Worm (Caenorhabditis elegans) whole organism, L1 larva: Measurements from ENCODE around the gene ptc-3.

ENCODE experiments used
- C04F5.9 ChIP-seq: sonication (generic microtip); optimal IDR thresholded peaks from 2 replicates; lab custom pipeline; 2016; ENCODE audit warnings: missing genetic modification characterization, missing compliant biosample characterization
- Y116A8C.19 ChIP-seq: sonication (generic microtip); optimal IDR thresholded peaks from 2 replicates; lab custom pipeline; 2016; ENCODE audit warnings: missing compliant biosample characterization, missing genetic modification characterization, borderline replicate concordance
- aly-2 ChIP-seq: fragments of 150-350 bp; optimal IDR thresholded peaks from 2 replicates; lab custom pipeline; 2014; ENCODE audit warnings: missing biosample characterization, missing genetic modification characterization
- ama-1 ChIP-seq: fragments of 150-350 bp; optimal IDR thresholded peaks from 2 replicates; lab custom pipeline; 2014
- ceh-63 ChIP-seq: fragments of 200-800 bp; sonication (Bioruptor generic); optimal IDR thresholded peaks from 2 replicates; lab custom pipeline; 2018; ENCODE audit warnings: mild to moderate bottlenecking, missing genetic modification characterization, missing compliant biosample characterization
- ceh-8 ChIP-seq: fragments of 200-800 bp; sonication (Bioruptor generic); optimal IDR thresholded peaks from 2 replicates; lab custom pipeline; 2018; ENCODE audit warnings: mild to moderate bottlenecking, missing genetic modification characterization, moderate library complexity, missing compliant biosample characterization
- efl-1 ChIP-seq, 4 experiments: fragments of 150-350 bp; optimal IDR thresholded peaks in 3 of 4; peaks in 1 of 4; 1 replicate in 1 of 4; 2 replicates in 3 of 4; lab custom pipeline; 2014; ENCODE audit warnings: missing biosample characterization in 2 of 4, missing genetic modification characterization in 2 of 4, missing genetic modification reagents in 2 of 4
- efl-3 ChIP-seq: fragments of 200-800 bp; sonication (Bioruptor generic); optimal IDR thresholded peaks from 2 replicates; lab custom pipeline; 2018; ENCODE audit warnings: mild to moderate bottlenecking, missing genetic modification characterization, missing compliant biosample characterization
- egl-13 ChIP-seq: sonication (generic microtip); optimal IDR thresholded peaks from 2 replicates; lab custom pipeline; 2016; ENCODE audit warnings: missing genotype, missing genetic modification reagents, missing genetic modification characterization, missing compliant biosample characterization
- fkh-10 ChIP-seq: sonication (generic microtip); optimal IDR thresholded peaks from 2 replicates; lab custom pipeline; 2017; ENCODE audit warnings: missing biosample characterization, missing genetic modification reagents, missing genetic modification characterization
- fos-1 ChIP-seq: fragments of 150-350 bp; optimal IDR thresholded peaks from 2 replicates; lab custom pipeline; 2014; ENCODE audit warnings: missing biosample characterization, missing genetic modification characterization
- irx-1 ChIP-seq: sonication (generic microtip); optimal IDR thresholded peaks from 2 replicates; lab custom pipeline; 2016; ENCODE audit warnings: missing genetic modification characterization, missing compliant biosample characterization
- lin-13 ChIP-seq: fragments of 150-350 bp; optimal IDR thresholded peaks from 2 replicates; lab custom pipeline; 2014; ENCODE audit warnings: missing biosample characterization, missing genetic modification reagents, missing genetic modification characterization
- lin-35 ChIP-seq, 2 experiments: fragments of 150-350 bp; optimal IDR thresholded peaks; 2 replicates each; lab custom pipeline; 2014; ENCODE audit warnings: missing biosample characterization in 2 of 2, missing genetic modification characterization in 2 of 2, missing genetic modification reagents in 2 of 2
- mef-2 ChIP-seq: fragments of 150-350 bp; optimal IDR thresholded peaks from 2 replicates; lab custom pipeline; 2014; ENCODE audit warnings: missing biosample characterization, missing genetic modification characterization
- nhr-12 ChIP-seq: sonication (generic microtip); optimal IDR thresholded peaks from 2 replicates; lab custom pipeline; 2017; ENCODE audit warnings: missing biosample characterization, missing genetic modification characterization
- nhr-20 ChIP-seq: sonication (generic microtip); optimal IDR thresholded peaks from 2 replicates; lab custom pipeline; 2016; ENCODE audit warnings: mild to moderate bottlenecking, missing genetic modification characterization, missing compliant biosample characterization
- nhr-237 ChIP-seq: fragments of 150-350 bp; optimal IDR thresholded peaks from 2 replicates; lab custom pipeline; 2014; ENCODE audit warnings: missing biosample characterization, missing genetic modification characterization
- nhr-71 ChIP-seq: sonication (generic microtip); optimal IDR thresholded peaks from 2 replicates; lab custom pipeline; 2016; ENCODE audit warnings: mild to moderate bottlenecking, missing genetic modification characterization, moderate library complexity, missing compliant biosample characterization
- pax-3 ChIP-seq: fragments of 200-800 bp; sonication (Bioruptor generic); optimal IDR thresholded peaks from 2 replicates; lab custom pipeline; 2018; ENCODE audit warnings: mild to moderate bottlenecking, missing genetic modification characterization, moderate library complexity, missing compliant biosample characterization
- pqm-1 ChIP-seq: sonication (generic microtip); optimal IDR thresholded peaks from 3 replicates; lab custom pipeline; 2017; ENCODE audit warnings: missing biosample characterization, missing genetic modification characterization
- rnt-1 ChIP-seq: sonication (generic microtip); optimal IDR thresholded peaks from 2 replicates; lab custom pipeline; 2016; ENCODE audit warnings: mild to moderate bottlenecking, missing genetic modification characterization, moderate library complexity, missing compliant biosample characterization
- snpc-4 ChIP-seq: fragments of 150-350 bp; optimal IDR thresholded peaks from 2 replicates; lab custom pipeline; 2014; ENCODE audit warnings: missing biosample characterization, missing genetic modification characterization
- snu-23 ChIP-seq: sonication (generic microtip); optimal IDR thresholded peaks from 2 replicates; lab custom pipeline; 2016; ENCODE audit warnings: missing genetic modification characterization, missing compliant biosample characterization
- sptf-1 ChIP-seq: fragments of 150-350 bp; optimal IDR thresholded peaks from 2 replicates; lab custom pipeline; 2014; ENCODE audit warnings: missing biosample characterization, missing genetic modification characterization
- unc-30 ChIP-seq: sonication (generic microtip); optimal IDR thresholded peaks from 2 replicates; lab custom pipeline; 2017; ENCODE audit warnings: missing biosample characterization, missing genetic modification characterization
- unc-62 ChIP-seq: fragments of 150-350 bp; optimal IDR thresholded peaks from 2 replicates; lab custom pipeline; 2014; ENCODE audit warnings: missing biosample characterization, missing genetic modification reagents, missing genetic modification characterization
- unc-86 ChIP-seq: sonication (generic microtip); optimal IDR thresholded peaks from 2 replicates; lab custom pipeline; 2016; ENCODE audit warnings: missing genetic modification characterization, missing compliant biosample characterization
- unc-98 ChIP-seq: fragments of 200-800 bp; sonication (Bioruptor generic); IDR thresholded peaks from 2 replicates; pipeline ENCODE4 v1.3.6; 2022; ENCODE audit warnings: missing genetic modification characterization, missing compliant biosample characterization
- ztf-11 ChIP-seq, 2 experiments: sonication (generic microtip); optimal IDR thresholded peaks; 2 replicates each; lab custom pipeline; 2016 to 2017; ENCODE audit warnings: missing genetic modification characterization in 2 of 2, missing biosample characterization in 1 of 2, missing compliant biosample characterization in 1 of 2

ptc-3 gene

ce11 chrII:2888957-2889630 lies 36.7 kb upstream of the ptc-3 start, which contains the start of gene pinn-1 (continued):
- TF ChIP-seq nhr-20 (tag; lab: Kevin White, UChicago) (peak; percentile 92), C04F5.9 (tag; lab: Kevin White, UChicago) (peak; percentile 97), sptf-1 (no peak), pax-3 (peak; percentile 97), unc-62 (no peak), fos-1 (tag; lab: Kevin White, UChicago) (peak; percentile 50), unc-86 (tag; lab: Kevin White, UChicago) (peak; percentile 89), Y116A8C.19 (tag; lab: Kevin White, UChicago) (peak; percentile 88), irx-1 (tag; lab: Kevin White, UChicago) (peak; percentile 98), ztf-11 (tag; optimal IDR thresholded peaks at IDR 0.05; lab: Kevin White, UChicago) (peak in 1 of 2 experiments; percentile 98), nhr-12 (tag; lab: Kevin White, UChicago) (no peak), snu-23 (GFP tag; lab: Kevin White, UChicago) (peak; percentile 94)

ce11 chrII:2885518-2886449 lies 33.4 kb upstream of the ptc-3 start:
- TF ChIP-seq lin-35 (GFP tag; optimal IDR thresholded peaks at IDR 0.05; lab: Kevin White, UChicago) (no peak), pqm-1 (tag; lab: Kevin White, UChicago) (no peak)

ce11 chrII:2884810-2885209 lies 32.4 kb upstream of the ptc-3 start, which contains the start of gene pigw-1:
Gene pigw-1 (minus strand): TSS chrII:2884910.
- TF ChIP-seq ceh-63 (GFP tag; lab: Kevin White, UChicago) (no peak), unc-98 (GFP tag; lab: Robert Waterston, UW) (no peak), nhr-237 (tag; lab: Kevin White, UChicago) (no peak), egl-13 (no peak), pax-3 (no peak), ztf-11 (tag; optimal IDR thresholded peaks at IDR 0.05; lab: Kevin White, UChicago) (no peak)

ce11 chrII:2881088-2881487 lies 28.7 kb upstream of the ptc-3 start:
- TF ChIP-seq lin-13 (peak; percentile 16), efl-3 (GFP tag; lab: Kevin White, UChicago) (no peak), pqm-1 (tag; lab: Kevin White, UChicago) (no peak)

ce11 chrII:2878909-2879308 lies 26.5 kb upstream of the ptc-3 start:
- TF ChIP-seq nhr-71 (no peak), ceh-8 (no peak), snpc-4 (tag; lab: Kevin White, UChicago) (no peak), mef-2 (tag; lab: Kevin White, UChicago) (no peak), aly-2 (tag; lab: Kevin White, UChicago) (no peak), Y116A8C.19 (tag; lab: Kevin White, UChicago) (no peak)

ce11 chrII:2874801-2875200 lies 22.4 kb upstream of the ptc-3 start, which contains the start of gene Y110A2AL.1:
Gene Y110A2AL.1 (plus strand): TSS chrII:2875101.
- TF ChIP-seq snu-23 (GFP tag; lab: Kevin White, UChicago), result no peak
- no peak for TF ChIP-seq ceh-8
- TF ChIP-seq mef-2 (tag; lab: Kevin White, UChicago), result no peak
- no peak for TF ChIP-seq efl-1 (optimal IDR thresholded peaks at IDR 0.05; lab: Kevin White, UChicago)
- no peak for TF ChIP-seq efl-1 (GFP tag; optimal IDR thresholded peaks at IDR 0.05 in 1 of 2; lab: Kevin White, UChicago)
- no peak for TF ChIP-seq ama-1 (lab: Kevin White, UChicago)
- no peak for TF ChIP-seq C04F5.9 (tag; lab: Kevin White, UChicago)
- TF ChIP-seq egl-13, result no peak
- TF ChIP-seq fkh-10 (GFP tag; lab: Kevin White, UChicago), result no peak
- TF ChIP-seq rnt-1 (tag; lab: Kevin White, UChicago), result no peak
- TF ChIP-seq unc-30 (tag; lab: Kevin White, UChicago), result no peak
